Fruit fly (Drosophila melanogaster): Measurements from ENCODE around the gene Neos.

The Neos gene

DNA sequence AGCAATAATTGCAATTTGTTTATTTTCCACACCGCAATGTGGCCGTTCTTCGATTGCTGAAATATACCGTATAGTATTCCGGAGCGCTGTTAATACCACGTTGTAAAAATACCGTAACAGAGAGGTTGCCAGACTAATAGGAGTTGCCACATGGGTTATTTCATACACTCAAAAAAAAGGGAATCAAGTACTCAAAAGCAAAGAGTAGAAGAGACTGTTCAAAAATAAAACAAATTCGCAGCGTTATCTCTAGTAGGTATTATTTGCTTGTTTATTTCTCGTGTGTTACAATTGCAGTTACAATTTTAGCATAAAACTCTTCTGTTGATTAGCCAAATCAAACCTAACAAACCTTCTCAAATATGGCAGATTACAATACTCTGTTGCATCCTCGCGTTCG lies 9.0 kb downstream of the Neos start, which contains the start of gene MED4 (continued):
- TF ChIP-seq CG14710 (tag; optimal IDR thresholded peaks at IDR 0.05) = peak; percentile 75
- peak; percentile 29 for TF ChIP-seq CG6254 (GFP tag; optimal IDR thresholded peaks at IDR 0.05)
- TF ChIP-seq Drgx (GFP tag; IDR thresholded peaks at IDR 0.05) = peak; percentile 83
- TF ChIP-seq nerfin-2 (GFP tag; IDR thresholded peaks at IDR 0.05; ENCODE audit: partially characterized antibody) = no peak
- peak; percentile 84 for TF ChIP-seq CG9797 (GFP tag; optimal IDR thresholded peaks at IDR 0.05)
- peak; percentile 67 for TF ChIP-seq CG17385 (GFP tag; optimal IDR thresholded peaks at IDR 0.05)
- TF ChIP-seq CG1233 (GFP tag; optimal IDR thresholded peaks at IDR 0.05) = peak; percentile 51
- peak; percentile 45 for TF ChIP-seq odd (GFP tag; optimal IDR thresholded peaks at IDR 0.05)
- peak; percentile 21 for TF ChIP-seq CG10462 (GFP tag; optimal IDR thresholded peaks at IDR 0.05)
- TF ChIP-seq Ets65A (GFP tag) = peak; percentile 98
- peak; percentile 75 for TF ChIP-seq stc (GFP tag; IDR thresholded peaks at IDR 0.05)
- peak; percentile 64; the same call in 1 of the 2 replicates for TF ChIP-seq Taf1 (GFP tag; IDR thresholded peaks at IDR 0.05)
- no peak for TF ChIP-seq bigmax (GFP tag; optimal IDR thresholded peaks at IDR 0.05)
- TF ChIP-seq Opbp (GFP tag; IDR thresholded peaks at IDR 0.05; ENCODE audit: partially characterized antibody) = peak; percentile 48; the same call in 1 of the 3 replicates
- peak; percentile 83 for TF ChIP-seq CG16863 (GFP tag; optimal IDR thresholded peaks at IDR 0.05)
- TF ChIP-seq D (optimal IDR thresholded peaks at IDR 0.05) = no peak
- TF ChIP-seq D (GFP tag; optimal IDR thresholded peaks at IDR 0.05) = peak; percentile 1
- TF ChIP-seq Asciz (GFP tag; optimal IDR thresholded peaks at IDR 0.05) = peak; percentile 61
- peak; percentile 62 for TF ChIP-seq Rx (GFP tag; IDR thresholded peaks at IDR 0.05)
- TF ChIP-seq ERR (GFP tag; optimal IDR thresholded peaks at IDR 0.05) = peak; percentile 69
- TF ChIP-seq jigr1 (GFP tag; IDR thresholded peaks at IDR 0.05) = no peak
- peak; percentile 48 for TF ChIP-seq BEAF-32 (GFP tag; optimal IDR thresholded peaks at IDR 0.05)
- TF ChIP-seq cwo (GFP tag; optimal IDR thresholded peaks at IDR 0.05) = peak; percentile 33
- peak; percentile 56 for TF ChIP-seq trem (tag; optimal IDR thresholded peaks at IDR 0.05)
- TF ChIP-seq CG4360 (GFP tag; IDR thresholded peaks at IDR 0.05) = peak; percentile 12; the same call in 1 of the 2 replicates
- TF ChIP-seq CG7556 (GFP tag; optimal IDR thresholded peaks at IDR 0.05) = peak; percentile 62
- peak; percentile 57; the same call in 1 of the 2 replicates for TF ChIP-seq CG1024 (GFP tag; IDR thresholded peaks at IDR 0.05)
- TF ChIP-seq Hmx (GFP tag; optimal IDR thresholded peaks at IDR 0.05) = peak; percentile 14
- peak; percentile 76 for TF ChIP-seq NC2α (GFP tag; optimal IDR thresholded peaks at IDR 0.05)
- peak; percentile 75 for TF ChIP-seq pb (GFP tag; optimal IDR thresholded peaks at IDR 0.05)
- no peak for TF ChIP-seq Hey (tag; optimal IDR thresholded peaks at IDR 0.05)
- peak; percentile 48 for TF ChIP-seq trh (GFP tag; optimal IDR thresholded peaks at IDR 0.05)
- TF ChIP-seq btn (GFP tag; optimal IDR thresholded peaks at IDR 0.05) = peak; percentile 69
- TF ChIP-seq CG12659 (GFP tag; optimal IDR thresholded peaks at IDR 0.05) = peak; percentile 91
- peak; percentile 56 for TF ChIP-seq Abd-B (GFP tag; optimal IDR thresholded peaks at IDR 0.05)
- TF ChIP-seq HLH3B (GFP tag; IDR thresholded peaks at IDR 0.05) = peak; percentile 65
- TF ChIP-seq CG3065 (GFP tag; optimal IDR thresholded peaks at IDR 0.05) = peak; percentile 58
- peak; percentile 73 for TF ChIP-seq CG30020 (tag; optimal IDR thresholded peaks at IDR 0.05)
- peak; percentile 41; the same call in 1 of the 3 replicates for TF ChIP-seq C15 (GFP tag; IDR thresholded peaks at IDR 0.05)
- TF ChIP-seq E2f1 (GFP tag; IDR thresholded peaks at IDR 0.05) = peak; percentile 72
- peak; percentile 83 for TF ChIP-seq repo (GFP tag; optimal IDR thresholded peaks at IDR 0.05)
- no peak for TF ChIP-seq eve (GFP tag; optimal IDR thresholded peaks at IDR 0.05)
- TF ChIP-seq zfh2 (GFP tag; optimal IDR thresholded peaks at IDR 0.05) = peak; percentile 86
- peak; percentile 49 for TF ChIP-seq CG6813 (GFP tag; optimal IDR thresholded peaks at IDR 0.05)
- TF ChIP-seq ab (GFP tag; optimal IDR thresholded peaks at IDR 0.05) = peak; percentile 66
- TF ChIP-seq D19A (tag; optimal IDR thresholded peaks at IDR 0.05) = peak; percentile 45
- 0 out of 3 replicates have a peak, but pooled peaks have one; percentile 24 for TF ChIP-seq sr (GFP tag; IDR thresholded peaks at IDR 0.05)
- TF ChIP-seq Ada2b (GFP tag; IDR thresholded peaks at IDR 0.05) = peak; percentile 60
- peak; percentile 37 for TF ChIP-seq da (GFP tag; optimal IDR thresholded peaks at IDR 0.05)
- 0 out of 2 replicates have a peak, but pooled peaks have one; percentile 25 for TF ChIP-seq danr (GFP tag; IDR thresholded peaks at IDR 0.05)
- TF ChIP-seq sqz (GFP tag; optimal IDR thresholded peaks at IDR 0.05) = no peak

Data from whole organism, embryonic.